Comparison of ENCODE assay signal across 3 fruit fly cellular contexts in genomic region chr2L:1627824-1628501, dm6.
TF ChIP-seq lines count a peak whose summit lies in the region.

No protein-coding gene starts in this region.

- no peak for TF ChIP-seq CTCF in whole organism, embryonic (GFP tag; optimal IDR thresholded peaks at IDR 0.05; lab: Kevin White, UChicago)

TF ChIP-seq in whole organism, embryonic, 481 proteins besides CTCF, POLR2A, EP300 and RAD21 (continues in another document):
- TF ChIP-seq Ada2b (GFP tag; IDR thresholded peaks at IDR 0.05; lab: Robert Waterston, UW), result peak; percentile 67
- TF ChIP-seq CG4360 (GFP tag; IDR thresholded peaks at IDR 0.05; lab: Robert Waterston, UW), result peak; percentile 12; the same call in 1 of the 2 replicates
- TF ChIP-seq corto (GFP tag; optimal IDR thresholded peaks at IDR 0.05; lab: Kevin White, UChicago), result no peak
- no peak for TF ChIP-seq gcm2 (GFP tag; optimal IDR thresholded peaks at IDR 0.05; lab: Kevin White, UChicago)
- no peak for TF ChIP-seq CG1024 (GFP tag; IDR thresholded peaks at IDR 0.05; lab: Robert Waterston, UW)
- TF ChIP-seq onecut (GFP tag; IDR thresholded peaks at IDR 0.05; lab: Robert Waterston, UW), result no peak
- TF ChIP-seq bcd (GFP tag; optimal IDR thresholded peaks at IDR 0.05; lab: Kevin White, UChicago), result peak; percentile 53
- peak; percentile 44; the same call in 1 of the 2 replicates for TF ChIP-seq wdn (GFP tag; IDR thresholded peaks at IDR 0.05; lab: Robert Waterston, UW)
- TF ChIP-seq CG16813 (GFP tag; IDR thresholded peaks at IDR 0.05; lab: Robert Waterston, UW; ENCODE audit: partially characterized antibody), result no peak
- TF ChIP-seq Antp (GFP tag; optimal IDR thresholded peaks at IDR 0.05; lab: Kevin White, UChicago), result peak; percentile 38
- TF ChIP-seq Jarid2 (GFP tag; optimal IDR thresholded peaks at IDR 0.05; lab: Kevin White, UChicago), result no peak
- peak; percentile 45 for TF ChIP-seq CG3163 (GFP tag; optimal IDR thresholded peaks at IDR 0.05; lab: Kevin White, UChicago)
- no peak for TF ChIP-seq bsh (GFP tag; optimal IDR thresholded peaks at IDR 0.05; lab: Kevin White, UChicago)
- peak; percentile 85 for TF ChIP-seq CG32532 (GFP tag; IDR thresholded peaks at IDR 0.05; lab: Robert Waterston, UW)
- TF ChIP-seq gro (GFP tag; optimal IDR thresholded peaks at IDR 0.05; lab: Kevin White, UChicago), result peak; percentile 62
- peak; percentile 83 for TF ChIP-seq Dbx (GFP tag; IDR thresholded peaks at IDR 0.05; lab: Robert Waterston, UW)
- TF ChIP-seq CG10959 (GFP tag; IDR thresholded peaks at IDR 0.05; lab: Robert Waterston, UW), result no peak
- no peak for TF ChIP-seq ato (GFP tag; IDR thresholded peaks at IDR 0.05; lab: Robert Waterston, UW; ENCODE audit: partially characterized antibody)
- TF ChIP-seq CG10274 (GFP tag; optimal IDR thresholded peaks at IDR 0.05; lab: Kevin White, UChicago), result no peak
- TF ChIP-seq CG12071 (GFP tag; optimal IDR thresholded peaks at IDR 0.05; lab: Kevin White, UChicago), result peak; percentile 63
- no peak for TF ChIP-seq tna (GFP tag; IDR thresholded peaks at IDR 0.05; lab: Robert Waterston, UW; ENCODE audit: partially characterized antibody)
- TF ChIP-seq CG9727 (GFP tag; optimal IDR thresholded peaks at IDR 0.05; lab: Kevin White, UChicago), result peak; percentile 66
- peak; percentile 85 for TF ChIP-seq Bteb2 (GFP tag; optimal IDR thresholded peaks at IDR 0.05; lab: Kevin White, UChicago)
- TF ChIP-seq ap (GFP tag; IDR thresholded peaks at IDR 0.05; lab: Robert Waterston, UW), result no peak
- TF ChIP-seq CG13424 (tag; optimal IDR thresholded peaks at IDR 0.05; lab: Kevin White, UChicago), result peak; percentile 17
- peak; percentile 68 for TF ChIP-seq mam (GFP tag; optimal IDR thresholded peaks at IDR 0.05; lab: Kevin White, UChicago)
- TF ChIP-seq CG16863 (GFP tag; optimal IDR thresholded peaks at IDR 0.05; lab: Kevin White, UChicago), result peak; percentile 36
- TF ChIP-seq fd3F (GFP tag; optimal IDR thresholded peaks at IDR 0.05; lab: Kevin White, UChicago), result peak; percentile 50
- TF ChIP-seq Deaf1 (tag; optimal IDR thresholded peaks at IDR 0.05; lab: Kevin White, UChicago), result peak; percentile 82
- TF ChIP-seq Sin3A (optimal IDR thresholded peaks at IDR 0.05; lab: Kevin White, UChicago), result no peak

TF ChIP-seq in whole organism, prepupa, 60 proteins besides CTCF, POLR2A, EP300 and RAD21:
- TF ChIP-seq lz (GFP tag; optimal IDR thresholded peaks at IDR 0.05; lab: Kevin White, UChicago), result no peak
- TF ChIP-seq fkh (GFP tag; optimal IDR thresholded peaks at IDR 0.05; lab: Kevin White, UChicago), result peak; percentile 94
TF ChIP-seq in whole organism, prepupa: peak in this region for 1.

TF ChIP-seq in whole organism, wandering third instar larva, 38 proteins besides CTCF, POLR2A, EP300 and RAD21:
- TF ChIP-seq sv (GFP tag; optimal IDR thresholded peaks at IDR 0.05; lab: Kevin White, UChicago), result peak; percentile 69
- TF ChIP-seq CG9705 (GFP tag; optimal IDR thresholded peaks at IDR 0.05; lab: Kevin White, UChicago), result no peak
- no peak for TF ChIP-seq Vsx2 (GFP tag; optimal IDR thresholded peaks at IDR 0.05; lab: Kevin White, UChicago; ENCODE audit: partially characterized antibody)
TF ChIP-seq in whole organism, wandering third instar larva: peak in this region for 1.

Comparison
In these comparisons a context has a peak if more than half of its experiments do, and no peak if none do; other contexts are left out.
1. Of the 7 proteins assayed by ChIP-seq in both whole organism, embryonic and whole organism, prepupa: peak only in whole organism, embryonic: CG6854, Gug and Sox102F; only in whole organism, prepupa: none; in both: none; in neither: 4.